Worm (Caenorhabditis elegans): Measurements from ENCODE around the gene F23H12.5.

The F23H12.5 gene

DNA sequence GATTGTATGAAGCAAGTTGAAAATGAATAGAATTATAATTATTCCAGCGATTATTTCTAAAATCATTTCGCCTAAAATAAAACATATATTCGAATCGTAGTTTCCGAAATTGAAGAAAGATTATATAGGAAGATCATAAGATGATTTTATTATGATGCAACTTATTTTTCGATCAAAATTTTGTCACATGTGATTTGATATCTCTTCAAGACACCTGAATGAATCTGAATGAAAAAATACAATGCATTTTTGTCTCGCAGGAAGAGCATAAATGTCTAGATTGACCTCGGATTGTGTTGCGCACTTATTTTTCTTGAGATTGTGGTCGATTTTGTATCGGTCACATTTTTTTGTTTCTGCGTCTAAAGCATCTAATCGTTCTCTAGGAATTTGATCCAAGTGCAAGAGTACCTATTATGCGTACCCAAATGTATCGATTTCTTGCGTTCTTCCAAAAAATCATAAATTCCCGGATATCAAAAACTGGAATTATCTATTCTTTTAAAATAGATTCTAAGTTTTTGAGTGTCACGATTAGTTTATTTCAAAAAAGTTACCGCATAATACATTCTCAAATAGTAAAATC, 52.1 kb downstream of the F23H12.5 start, which contains the start of gene hrg-2:
Gene hrg-2, minus strand, starts transcription at position 98 of the 586 bp plus-strand sequence.
- TF ChIP-seq ama-1 (optimal IDR thresholded peaks at IDR 0.05): no peak
- no peak for TF ChIP-seq ceh-13 (GFP tag; optimal IDR thresholded peaks at IDR 0.05)
- TF ChIP-seq sea-1 (GFP tag; conservative IDR thresholded peaks at IDR 0.05): no peak
- no peak for TF ChIP-seq tbx-11 (GFP tag; IDR thresholded peaks at IDR 0.05)
- no peak for TF ChIP-seq ceh-36 (tag; optimal IDR thresholded peaks at IDR 0.05)
- TF ChIP-seq tra-4 (tag; optimal IDR thresholded peaks at IDR 0.05): no peak
- TF ChIP-seq tbx-37 (GFP tag; conservative IDR thresholded peaks at IDR 0.05): no peak
- TF ChIP-seq hmg-4 (GFP tag; optimal IDR thresholded peaks at IDR 0.05): no peak
- TF ChIP-seq scrt-1 (GFP tag; IDR thresholded peaks at IDR 0.05): no peak
- no peak for TF ChIP-seq flt-1 (GFP tag; IDR thresholded peaks at IDR 0.05)
- TF ChIP-seq aly-1 (tag; optimal IDR thresholded peaks at IDR 0.05): no peak
- no peak for TF ChIP-seq hmbx-1 (tag; optimal IDR thresholded peaks at IDR 0.05)
- TF ChIP-seq F13C5.2 (tag; optimal IDR thresholded peaks at IDR 0.05): no peak
- no peak for TF ChIP-seq B0310.2 (tag; optimal IDR thresholded peaks at IDR 0.05)
- TF ChIP-seq ets-7 (tag; optimal IDR thresholded peaks at IDR 0.05): no peak
- no peak for TF ChIP-seq hnd-1 (tag; optimal IDR thresholded peaks at IDR 0.05)
- no peak for TF ChIP-seq pes-1 (GFP tag; IDR thresholded peaks at IDR 0.05)

DNA sequence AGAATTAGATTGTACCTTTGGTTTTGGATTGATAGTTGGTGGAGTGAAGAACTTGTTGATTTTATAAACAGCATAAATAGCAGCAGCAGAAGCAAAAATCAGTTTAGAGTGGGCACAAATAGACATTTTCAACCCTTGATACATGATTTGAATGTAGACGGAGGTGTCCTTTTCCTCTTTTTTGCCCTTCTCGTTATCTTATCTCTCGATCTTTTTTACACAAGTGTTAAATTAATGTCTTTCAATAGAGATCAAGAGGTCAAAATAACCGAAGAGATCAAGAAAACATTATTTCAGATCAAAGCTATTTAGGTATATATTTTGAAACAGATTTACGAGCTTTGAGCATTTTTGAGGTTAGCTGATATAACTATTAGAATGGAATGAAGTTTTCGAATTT, 53.5 kb downstream of the F23H12.5 start, which contains the start of gene cdr-7:
Gene cdr-7, minus strand, starts transcription at position 205 of the 400 bp plus-strand sequence.
- TF ChIP-seq flt-1 (GFP tag; IDR thresholded peaks at IDR 0.05): no peak
- no peak for TF ChIP-seq hnd-1 (tag; optimal IDR thresholded peaks at IDR 0.05)
- no peak for TF ChIP-seq pes-1 (GFP tag; IDR thresholded peaks at IDR 0.05)
- TF ChIP-seq ets-7 (tag; optimal IDR thresholded peaks at IDR 0.05): no peak
- TF ChIP-seq scrt-1 (GFP tag; IDR thresholded peaks at IDR 0.05): no peak
- no peak for TF ChIP-seq sea-1 (GFP tag; conservative IDR thresholded peaks at IDR 0.05)
- TF ChIP-seq hmg-4 (GFP tag; optimal IDR thresholded peaks at IDR 0.05): no peak
- TF ChIP-seq B0310.2 (tag; optimal IDR thresholded peaks at IDR 0.05): no peak
- TF ChIP-seq tbx-11 (GFP tag; IDR thresholded peaks at IDR 0.05): no peak
- TF ChIP-seq F13C5.2 (tag; optimal IDR thresholded peaks at IDR 0.05): no peak
- no peak for TF ChIP-seq ama-1 (optimal IDR thresholded peaks at IDR 0.05)
- no peak for TF ChIP-seq tbx-37 (GFP tag; conservative IDR thresholded peaks at IDR 0.05)

ce11 chrV:12412321-12412720, 53.9 kb downstream of the F23H12.5 start:
- TF ChIP-seq hmg-4 (GFP tag; optimal IDR thresholded peaks at IDR 0.05) (no peak), hnd-1 (tag; optimal IDR thresholded peaks at IDR 0.05) (no peak), ets-7 (tag; optimal IDR thresholded peaks at IDR 0.05) (no peak), F13C5.2 (tag; optimal IDR thresholded peaks at IDR 0.05) (no peak), tra-4 (tag; optimal IDR thresholded peaks at IDR 0.05) (no peak), ama-1 (optimal IDR thresholded peaks at IDR 0.05) (no peak), tbx-11 (GFP tag; IDR thresholded peaks at IDR 0.05) (no peak), aly-1 (tag; optimal IDR thresholded peaks at IDR 0.05) (no peak), hmbx-1 (tag; optimal IDR thresholded peaks at IDR 0.05) (no peak)
